Worm (Caenorhabditis elegans) whole organism, late embryonic: ENCODE results near the gene C25H3.11.
"Not testable (repeated sequence)": the region's sequence is repeated elsewhere in the genome, so short reads cannot be mapped to it uniquely, and the experiment has no call there.

Experiments
- ama-1 ChIP-seq: fragments of 150-350 bp; optimal IDR thresholded peaks from 2 replicates; lab custom pipeline; 2014
- ceh-2 ChIP-seq: sonication (generic microtip); optimal IDR thresholded peaks from 2 replicates; lab custom pipeline; 2016; ENCODE audit warnings: missing genotype, missing genetic modification characterization, missing compliant biosample characterization
- dve-1 ChIP-seq: sonication (generic microtip); optimal IDR thresholded peaks from 2 replicates; lab custom pipeline; 2017; ENCODE audit warnings: antibody characterized with exemption, mild to moderate bottlenecking, missing genetic modification characterization, missing compliant biosample characterization
- fkh-10 ChIP-seq: fragments of 150-350 bp; optimal IDR thresholded peaks from 2 replicates; lab custom pipeline; 2014; ENCODE audit warnings: missing biosample characterization, missing genetic modification reagents, missing genetic modification characterization
- hlh-30 ChIP-seq: sonication (generic microtip); optimal IDR thresholded peaks from 2 replicates; lab custom pipeline; 2017; ENCODE audit warnings: antibody characterized with exemption, missing genetic modification characterization, missing compliant biosample characterization; ENCODE audit not compliant: insufficient read depth
- sox-2 ChIP-seq: fragments of 200-800 bp; sonication (Bioruptor generic); IDR thresholded peaks from 2 replicates; pipeline ENCODE4 v1.3.6; 2022; ENCODE audit warnings: missing genetic modification reagents, missing genetic modification characterization, missing compliant biosample characterization
- tbx-2 ChIP-seq: sonication (generic microtip); optimal IDR thresholded peaks from 2 replicates; lab custom pipeline; 2016; ENCODE audit warnings: missing genetic modification characterization, missing compliant biosample characterization
- unc-3 ChIP-seq, 2 experiments: fragments of 200-800 bp in 1 of 2; sonication (Bioruptor generic) in 1 of 2; sonication (generic microtip) in 1 of 2; conservative IDR thresholded peaks in 1 of 2; optimal IDR thresholded peaks in 1 of 2; 2 replicates each; pipeline versions ENCODE4 v1.3.6 to Lab custom; 2016 to 2022; ENCODE audit warnings: missing compliant biosample characterization in 2 of 2, missing genetic modification characterization in 2 of 2, missing genetic modification reagents in 1 of 2
- unc-86 ChIP-seq: sonication (generic microtip); optimal IDR thresholded peaks from 2 replicates; lab custom pipeline; 2016; ENCODE audit warnings: missing genetic modification characterization, missing compliant biosample characterization
- zip-5 ChIP-seq: sonication (generic microtip); optimal IDR thresholded peaks from 2 replicates; lab custom pipeline; 2016; ENCODE audit warnings: missing genetic modification characterization, missing compliant biosample characterization

DNA sequence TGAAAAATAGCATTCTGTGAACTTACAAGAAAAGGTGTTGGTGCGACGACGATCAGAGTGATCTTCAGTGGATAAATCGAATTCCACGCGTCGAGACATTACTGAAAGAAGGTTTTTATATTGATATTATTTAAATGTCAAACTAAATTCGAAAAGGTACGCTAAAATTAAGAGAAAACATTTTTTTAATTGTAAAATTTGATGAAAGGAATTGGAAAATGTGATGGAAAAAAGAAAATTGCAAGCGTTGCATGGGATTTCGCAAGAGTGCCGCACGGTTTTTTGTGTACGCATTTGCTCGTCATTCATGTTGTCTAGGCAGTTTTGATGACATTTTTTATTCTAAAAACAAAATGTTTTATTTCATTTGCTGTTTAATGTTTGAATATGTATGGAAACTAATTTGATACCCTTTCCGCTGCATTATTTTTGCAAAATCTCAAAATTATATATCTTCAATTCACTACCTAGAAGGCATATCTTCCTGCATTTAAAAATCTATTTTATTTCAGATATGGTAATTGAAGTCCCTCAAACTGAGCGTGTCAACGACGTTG is 66.4 kb downstream of the C25H3.11 start, which contains the start of the genes eif-3.L and npl-4.2:
- not testable (repeated sequence) for TF ChIP-seq hlh-30 (tag; lab: Kevin White, UChicago); dve-1 (tag; lab: Kevin White, UChicago); fkh-10 (GFP tag; lab: Kevin White, UChicago); unc-3 (GFP tag; conservative IDR thresholded peaks at IDR 0.05; lab: Robert Waterston, UW); unc-3 (tag; optimal IDR thresholded peaks at IDR 0.05; lab: Kevin White, UChicago); zip-5 (tag; lab: Kevin White, UChicago); tbx-2 (tag; lab: Kevin White, UChicago); sox-2; ceh-2 (tag; lab: Kevin White, UChicago); unc-86 (tag; lab: Kevin White, UChicago); ama-1 (lab: Kevin White, UChicago)
